Worm (Caenorhabditis elegans) whole organism, late embryonic: ENCODE measurements around the gene fbxa-112.
A peak's percentile ranks its signal among the peaks of the same experiment; 100 is the strongest.

Experiments used
- elt-2 ChIP-seq: sonication (generic microtip); optimal IDR thresholded peaks from 2 replicates; lab custom pipeline; 2016; ENCODE audit warnings: missing genetic modification reagents, missing genetic modification characterization, missing compliant biosample characterization
- pax-1 ChIP-seq: fragments of 150-350 bp; optimal IDR thresholded peaks from 2 replicates; lab custom pipeline; 2014; ENCODE audit warnings: missing biosample characterization, missing genetic modification characterization

DNA sequence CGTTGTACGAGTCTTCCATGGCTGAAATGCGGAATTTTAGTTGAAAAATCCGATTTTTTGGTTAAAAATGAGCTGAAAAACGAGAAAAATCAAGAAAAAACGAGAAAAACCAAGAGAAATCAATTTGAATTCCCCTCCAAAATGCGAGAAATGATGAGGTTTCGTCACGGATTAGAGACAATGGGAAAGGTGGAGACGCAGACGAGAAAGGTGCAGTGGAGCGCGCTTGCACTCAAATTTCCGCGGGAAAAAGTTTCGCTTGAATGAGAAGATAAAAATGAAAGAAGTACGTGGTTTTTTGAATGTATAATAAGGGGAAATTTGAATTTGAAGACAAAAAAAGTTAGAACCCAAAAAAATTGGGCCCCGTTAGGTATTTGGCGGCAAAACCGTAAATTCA is 17.7 kb upstream of the fbxa-112 start, which contains the start of gene efl-1:
- peak; percentile 61 for TF ChIP-seq elt-2 (tag; lab: Kevin White, UChicago)
- peak; percentile 94 for TF ChIP-seq pax-1 (tag; lab: Kevin White, UChicago)
